Worm (Caenorhabditis elegans) whole organism, L4/young adult: ENCODE results near the gene F57A8.1.

Experiments used
- W03F9.2 ChIP-seq: fragments of 150-350 bp; optimal IDR thresholded peaks from 2 replicates; lab custom pipeline; 2014; ENCODE audit warnings: missing biosample characterization, missing genetic modification characterization
- dao-5 ChIP-seq: sonication (generic microtip); optimal IDR thresholded peaks from 2 replicates; lab custom pipeline; 2016; ENCODE audit warnings: missing genotype, missing genetic modification characterization, moderate library complexity, missing compliant biosample characterization
- him-1 ChIP-seq: sonication (generic microtip); optimal IDR thresholded peaks from 2 replicates; lab custom pipeline; 2016; ENCODE audit warnings: missing genotype, missing genetic modification reagents, missing genetic modification characterization, missing compliant biosample characterization

- TF ChIP-seq him-1 (tag; lab: Kevin White, UChicago) (no peak), dao-5 (tag; lab: Kevin White, UChicago) (no peak), W03F9.2 (tag; lab: Kevin White, UChicago) (no peak)
These were observed 4.3 kb downstream of the F57A8.1 start for ce11 chrV:10041484-10041883.
